Worm (Caenorhabditis elegans) whole organism, L1 larva: Measurements from ENCODE around the gene rcq-5.

Experiments used
- C16A3.4 ChIP-seq: fragments of 150-350 bp; optimal IDR thresholded peaks from 2 replicates; lab custom pipeline; 2014; ENCODE audit warnings: missing biosample characterization, missing genetic modification characterization
- C34B4.2 ChIP-seq: sonication (generic microtip); optimal IDR thresholded peaks from 2 replicates; lab custom pipeline; 2017; ENCODE audit warnings: mild to moderate bottlenecking, missing genetic modification characterization, missing compliant biosample characterization
- F16B12.6 ChIP-seq: fragments of 150-350 bp; optimal IDR thresholded peaks from 2 replicates; lab custom pipeline; 2014; ENCODE audit warnings: missing biosample characterization, missing genetic modification characterization
- Y116A8C.19 ChIP-seq: sonication (generic microtip); optimal IDR thresholded peaks from 2 replicates; lab custom pipeline; 2016; ENCODE audit warnings: missing compliant biosample characterization, missing genetic modification characterization, borderline replicate concordance
- aha-1 ChIP-seq: fragments of 150-350 bp; optimal IDR thresholded peaks from 2 replicates; lab custom pipeline; 2014; ENCODE audit warnings: missing biosample characterization, missing genetic modification characterization
- alr-1 ChIP-seq: fragments of 200-800 bp; sonication (Bioruptor generic); optimal IDR thresholded peaks from 2 replicates; lab custom pipeline; 2018; ENCODE audit warnings: borderline replicate concordance, mild to moderate bottlenecking, missing genetic modification characterization, missing compliant biosample characterization
- blmp-1 ChIP-seq: fragments of 150-350 bp; optimal IDR thresholded peaks from 2 replicates; lab custom pipeline; 2014; ENCODE audit warnings: missing biosample characterization, missing genetic modification characterization
- ceh-63 ChIP-seq: fragments of 200-800 bp; sonication (Bioruptor generic); optimal IDR thresholded peaks from 2 replicates; lab custom pipeline; 2018; ENCODE audit warnings: mild to moderate bottlenecking, missing genetic modification characterization, missing compliant biosample characterization
- ceh-8 ChIP-seq: fragments of 200-800 bp; sonication (Bioruptor generic); optimal IDR thresholded peaks from 2 replicates; lab custom pipeline; 2018; ENCODE audit warnings: mild to moderate bottlenecking, missing genetic modification characterization, moderate library complexity, missing compliant biosample characterization
- ceh-82 ChIP-seq, 3 experiments: fragments of 150-350 bp in 1 of 3; sonication (generic microtip) in 2 of 3; optimal IDR thresholded peaks; 2 replicates each; lab custom pipeline; 2014 to 2017; ENCODE audit warnings: missing biosample characterization in 3 of 3, missing genetic modification characterization in 3 of 3
- ceh-90 ChIP-seq: sonication (generic microtip); optimal IDR thresholded peaks from 2 replicates; lab custom pipeline; 2016; ENCODE audit warnings: missing genetic modification characterization, missing compliant biosample characterization
- ces-1 ChIP-seq: fragments of 150-350 bp; optimal IDR thresholded peaks from 2 replicates; lab custom pipeline; 2014; ENCODE audit warnings: missing biosample characterization, missing genetic modification reagents, missing genetic modification characterization
- dpl-1 ChIP-seq, 3 experiments: fragments of 150-350 bp in 2 of 3; sonication (generic microtip) in 1 of 3; optimal IDR thresholded peaks; 2 replicates each; lab custom pipeline; 2014 to 2017; ENCODE audit warnings: missing biosample characterization in 3 of 3, missing genetic modification characterization in 3 of 3, missing genetic modification reagents in 3 of 3
- dsc-1 ChIP-seq: sonication (generic microtip); optimal IDR thresholded peaks from 2 replicates; lab custom pipeline; 2016; ENCODE audit warnings: mild to moderate bottlenecking, missing genetic modification characterization, missing compliant biosample characterization
- efl-1 ChIP-seq, 4 experiments: fragments of 150-350 bp; optimal IDR thresholded peaks in 3 of 4; peaks in 1 of 4; 1 replicate in 1 of 4; 2 replicates in 3 of 4; lab custom pipeline; 2014; ENCODE audit warnings: missing biosample characterization in 2 of 4, missing genetic modification characterization in 2 of 4, missing genetic modification reagents in 2 of 4
- egl-13 ChIP-seq: sonication (generic microtip); optimal IDR thresholded peaks from 2 replicates; lab custom pipeline; 2016; ENCODE audit warnings: missing genotype, missing genetic modification reagents, missing genetic modification characterization, missing compliant biosample characterization
- egl-27 ChIP-seq, 2 experiments: fragments of 150-350 bp in 1 of 2; sonication (generic microtip); optimal IDR thresholded peaks; 3 replicates each; lab custom pipeline; 2017 to 2018; ENCODE audit warnings: missing biosample characterization in 2 of 2, missing genetic modification characterization in 2 of 2, missing genetic modification reagents in 2 of 2
- ets-5 ChIP-seq: fragments of 200-800 bp; sonication (Bioruptor generic); IDR thresholded peaks from 2 replicates; pipeline ENCODE4 v1.3.6; 2022; ENCODE audit warnings: missing genetic modification characterization, missing compliant biosample characterization
- fos-1 ChIP-seq: fragments of 150-350 bp; optimal IDR thresholded peaks from 2 replicates; lab custom pipeline; 2014; ENCODE audit warnings: missing biosample characterization, missing genetic modification characterization
- grh-1 ChIP-seq: fragments of 200-800 bp; sonication (Bioruptor generic); IDR thresholded peaks from 2 replicates; pipeline ENCODE4 v1.3.6; 2022; ENCODE audit warnings: missing genetic modification reagents, missing genetic modification characterization, missing compliant biosample characterization
- hlh-4 ChIP-seq: sonication (generic microtip); optimal IDR thresholded peaks from 2 replicates; lab custom pipeline; 2016; ENCODE audit warnings: mild to moderate bottlenecking, missing genetic modification characterization, missing compliant biosample characterization
- hpl-2 ChIP-seq: fragments of 150-350 bp; optimal IDR thresholded peaks from 2 replicates; lab custom pipeline; 2014; ENCODE audit warnings: missing biosample characterization, missing genetic modification reagents, missing genetic modification characterization
- irx-1 ChIP-seq: sonication (generic microtip); optimal IDR thresholded peaks from 2 replicates; lab custom pipeline; 2016; ENCODE audit warnings: missing genetic modification characterization, missing compliant biosample characterization
- isw-1 ChIP-seq: fragments of 200-800 bp; sonication (Bioruptor generic); IDR thresholded peaks from 2 replicates; pipeline ENCODE4 v1.3.6; 2022; ENCODE audit warnings: missing genetic modification characterization, missing compliant biosample characterization
- jun-1 ChIP-seq: fragments of 150-350 bp; optimal IDR thresholded peaks from 2 replicates; lab custom pipeline; 2014; ENCODE audit warnings: missing biosample characterization, missing genetic modification reagents, missing genetic modification characterization
- lin-13 ChIP-seq: fragments of 150-350 bp; optimal IDR thresholded peaks from 2 replicates; lab custom pipeline; 2014; ENCODE audit warnings: missing biosample characterization, missing genetic modification reagents, missing genetic modification characterization
- lin-15B ChIP-seq: fragments of 150-350 bp; sonication (generic microtip); optimal IDR thresholded peaks from 3 replicates; lab custom pipeline; 2014; ENCODE audit warnings: missing biosample characterization, missing genetic modification characterization
- lin-35 ChIP-seq, 2 experiments: fragments of 150-350 bp; optimal IDR thresholded peaks; 2 replicates each; lab custom pipeline; 2014; ENCODE audit warnings: missing biosample characterization in 2 of 2, missing genetic modification characterization in 2 of 2, missing genetic modification reagents in 2 of 2
- lin-39 ChIP-seq: fragments of 150-350 bp; optimal IDR thresholded peaks from 2 replicates; lab custom pipeline; 2014; ENCODE audit warnings: missing biosample characterization, missing genetic modification reagents, missing genetic modification characterization
- lsy-2 ChIP-seq, 2 experiments: fragments of 150-350 bp; optimal IDR thresholded peaks; 2 replicates each; lab custom pipeline; 2014; ENCODE audit warnings: missing biosample characterization in 2 of 2, missing genetic modification characterization in 2 of 2
- mdl-1 ChIP-seq, 2 experiments: fragments of 150-350 bp; optimal IDR thresholded peaks; 2 replicates each; lab custom pipeline; 2014 to 2017; ENCODE audit warnings: missing biosample characterization in 2 of 2, missing genetic modification characterization in 2 of 2, inconsistent platforms in 1 of 2
- nhr-19 ChIP-seq: fragments of 200-800 bp; sonication (Bioruptor generic); conservative IDR thresholded peaks from 2 replicates; pipeline ENCODE4 v1.3.6; 2022; ENCODE audit warnings: missing genetic modification characterization, missing compliant biosample characterization
- nhr-20 ChIP-seq: sonication (generic microtip); optimal IDR thresholded peaks from 2 replicates; lab custom pipeline; 2016; ENCODE audit warnings: mild to moderate bottlenecking, missing genetic modification characterization, missing compliant biosample characterization
- nhr-71 ChIP-seq: sonication (generic microtip); optimal IDR thresholded peaks from 2 replicates; lab custom pipeline; 2016; ENCODE audit warnings: mild to moderate bottlenecking, missing genetic modification characterization, moderate library complexity, missing compliant biosample characterization
- nhr-76 ChIP-seq: sonication (generic microtip); optimal IDR thresholded peaks from 2 replicates; lab custom pipeline; 2017; ENCODE audit warnings: missing biosample characterization, missing genetic modification characterization
- nhr-77 ChIP-seq: fragments of 150-350 bp; optimal IDR thresholded peaks from 2 replicates; lab custom pipeline; 2014; ENCODE audit warnings: missing biosample characterization, missing genetic modification characterization
- nhr-84 ChIP-seq: sonication (generic microtip); optimal IDR thresholded peaks from 2 replicates; lab custom pipeline; 2017; ENCODE audit warnings: missing biosample characterization, missing genetic modification characterization
- nhr-90 ChIP-seq: sonication (generic microtip); optimal IDR thresholded peaks from 2 replicates; lab custom pipeline; 2016; ENCODE audit warnings: mild to moderate bottlenecking, missing genetic modification characterization, missing compliant biosample characterization; ENCODE audit not compliant: poor library complexity
- pax-3 ChIP-seq: fragments of 200-800 bp; sonication (Bioruptor generic); optimal IDR thresholded peaks from 2 replicates; lab custom pipeline; 2018; ENCODE audit warnings: mild to moderate bottlenecking, missing genetic modification characterization, moderate library complexity, missing compliant biosample characterization
- pqm-1 ChIP-seq: sonication (generic microtip); optimal IDR thresholded peaks from 3 replicates; lab custom pipeline; 2017; ENCODE audit warnings: missing biosample characterization, missing genetic modification characterization
- rnt-1 ChIP-seq: sonication (generic microtip); optimal IDR thresholded peaks from 2 replicates; lab custom pipeline; 2016; ENCODE audit warnings: mild to moderate bottlenecking, missing genetic modification characterization, moderate library complexity, missing compliant biosample characterization
- skn-1 ChIP-seq: fragments of 150-350 bp; optimal IDR thresholded peaks from 2 replicates; lab custom pipeline; 2014; ENCODE audit warnings: missing biosample characterization, missing genetic modification characterization
- snpc-4 ChIP-seq: fragments of 150-350 bp; optimal IDR thresholded peaks from 2 replicates; lab custom pipeline; 2014; ENCODE audit warnings: missing biosample characterization, missing genetic modification characterization
- sox-4 ChIP-seq: sonication (generic microtip); optimal IDR thresholded peaks from 2 replicates; lab custom pipeline; 2016; ENCODE audit warnings: missing genetic modification characterization, missing compliant biosample characterization
- sptf-1 ChIP-seq: fragments of 150-350 bp; optimal IDR thresholded peaks from 2 replicates; lab custom pipeline; 2014; ENCODE audit warnings: missing biosample characterization, missing genetic modification characterization
- sup-37 ChIP-seq: fragments of 200-800 bp; sonication (Bioruptor generic); optimal IDR thresholded peaks from 2 replicates; lab custom pipeline; 2018; ENCODE audit warnings: mild to moderate bottlenecking, missing genetic modification characterization, missing compliant biosample characterization
- swsn-7 ChIP-seq: sonication (generic microtip); optimal IDR thresholded peaks from 2 replicates; lab custom pipeline; 2016; ENCODE audit warnings: missing genetic modification characterization, missing compliant biosample characterization
- unc-130 ChIP-seq: fragments of 150-350 bp; optimal IDR thresholded peaks from 2 replicates; lab custom pipeline; 2017; ENCODE audit warnings: missing biosample characterization, missing genetic modification characterization, inconsistent platforms
- unc-62 ChIP-seq: fragments of 150-350 bp; optimal IDR thresholded peaks from 2 replicates; lab custom pipeline; 2014; ENCODE audit warnings: missing biosample characterization, missing genetic modification reagents, missing genetic modification characterization
- unc-98 ChIP-seq: fragments of 200-800 bp; sonication (Bioruptor generic); IDR thresholded peaks from 2 replicates; pipeline ENCODE4 v1.3.6; 2022; ENCODE audit warnings: missing genetic modification characterization, missing compliant biosample characterization
- xbp-1 ChIP-seq: sonication (generic microtip); optimal IDR thresholded peaks from 2 replicates; lab custom pipeline; 2016; ENCODE audit warnings: missing genetic modification characterization, missing compliant biosample characterization
- ztf-11 ChIP-seq, 2 experiments: sonication (generic microtip); optimal IDR thresholded peaks; 2 replicates each; lab custom pipeline; 2016 to 2017; ENCODE audit warnings: missing genetic modification characterization in 2 of 2, missing biosample characterization in 1 of 2, missing compliant biosample characterization in 1 of 2
- ztf-4 ChIP-seq: fragments of 150-350 bp; optimal IDR thresholded peaks from 2 replicates; lab custom pipeline; 2014; ENCODE audit warnings: missing biosample characterization, missing genetic modification characterization

Gene rcq-5

DNA sequence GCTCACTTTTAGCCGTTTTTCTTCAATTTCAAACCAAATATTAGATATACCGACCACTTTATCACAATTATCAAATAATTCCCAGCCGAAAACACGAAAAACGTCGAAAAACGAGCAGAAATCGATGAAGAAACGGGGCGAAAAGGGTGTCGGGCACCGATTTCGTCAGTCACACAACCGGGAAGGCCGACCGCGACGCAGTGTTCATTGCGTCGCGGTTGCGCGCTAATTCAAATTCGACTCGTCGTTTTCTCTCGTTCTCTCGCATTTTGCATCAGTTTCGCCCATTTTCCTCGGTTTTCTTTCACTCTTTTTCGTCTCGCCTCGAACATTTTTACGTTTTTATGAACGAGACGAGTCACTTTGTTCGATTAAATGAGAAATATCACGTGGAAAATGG, 29.8 kb upstream of the rcq-5 start (continued):
- TF ChIP-seq ces-1 (GFP tag; lab: Kevin White, UChicago) (no peak), dpl-1 (GFP tag; optimal IDR thresholded peaks at IDR 0.05; lab: Kevin White, UChicago) (peak; percentile 85 to 90 (median 87)), blmp-1 (tag; lab: Kevin White, UChicago) (peak; percentile 75), grh-1 (GFP tag; lab: Robert Waterston, UW) (no peak), ceh-82 (tag; optimal IDR thresholded peaks at IDR 0.05; lab: Kevin White, UChicago) (peak; percentile 45 to 92 (median 57)), nhr-71 (tag; lab: Kevin White, UChicago) (peak; percentile 78), aha-1 (tag; lab: Kevin White, UChicago) (no peak), ets-5 (GFP tag; lab: Robert Waterston, UW) (no peak), fos-1 (tag; lab: Kevin White, UChicago) (peak; percentile 57), nhr-77 (tag; lab: Kevin White, UChicago) (peak; percentile 74), F16B12.6 (tag; lab: Kevin White, UChicago) (peak; percentile 62), lin-13 (peak; percentile 84), rnt-1 (tag; lab: Kevin White, UChicago) (peak; percentile 53), C16A3.4 (tag; lab: Kevin White, UChicago) (peak; percentile 61), hpl-2 (no peak), C34B4.2 (tag; lab: Kevin White, UChicago) (no peak), alr-1 (tag; lab: Kevin White, UChicago) (no peak), pax-3 (tag; lab: Kevin White, UChicago) (peak; percentile 44), lin-39 (no peak), ceh-8 (GFP tag; lab: Kevin White, UChicago) (no peak), sptf-1 (tag; lab: Kevin White, UChicago) (no peak), nhr-90 (tag; lab: Kevin White, UChicago) (peak; percentile 1), egl-13 (peak; percentile 28), lin-15B (peak; percentile 97), ceh-90 (tag; lab: Kevin White, UChicago) (no peak), unc-98 (GFP tag; lab: Robert Waterston, UW) (no peak), isw-1 (GFP tag; lab: Robert Waterston, UW) (peak; percentile 49), egl-27 (tag; optimal IDR thresholded peaks at IDR 0.05; lab: Kevin White, UChicago) (no peak), ceh-63 (GFP tag; lab: Kevin White, UChicago) (no peak), nhr-20 (tag; lab: Kevin White, UChicago) (peak; percentile 60), irx-1 (tag; lab: Kevin White, UChicago) (peak; percentile 24), unc-62 (GFP tag; lab: Kevin White, UChicago) (no peak), Y116A8C.19 (tag; lab: Kevin White, UChicago) (no peak), efl-1 (optimal IDR thresholded peaks at IDR 0.05; lab: Kevin White, UChicago) (peak; percentile 67 to 89), efl-1 (GFP tag; optimal IDR thresholded peaks at IDR 0.05 in 1 of 2; lab: Kevin White, UChicago) (peak; percentile 91 to 99), lin-35 (GFP tag; optimal IDR thresholded peaks at IDR 0.05; lab: Kevin White, UChicago) (peak; percentile 92 to 94), snpc-4 (tag; lab: Kevin White, UChicago) (peak; percentile 72), skn-1 (peak; percentile 64), swsn-7 (peak; percentile 62), hlh-4 (no peak), nhr-19 (peak; percentile 42; the same call in 1 of the 2 replicates), xbp-1 (tag; lab: Kevin White, UChicago) (peak; percentile 61), dsc-1 (peak; percentile 54), lsy-2 (tag; optimal IDR thresholded peaks at IDR 0.05; lab: Kevin White, UChicago) (peak; percentile 58 to 89), sox-4 (tag; lab: Kevin White, UChicago) (no peak), sup-37 (GFP tag; lab: Kevin White, UChicago) (no peak), nhr-76 (tag; lab: Kevin White, UChicago) (no peak), nhr-84 (tag; lab: Kevin White, UChicago) (no peak), unc-130 (peak; percentile 75), mdl-1 (tag; optimal IDR thresholded peaks at IDR 0.05; lab: Kevin White, UChicago) (peak in 1 of 2 experiments; percentile 78), ztf-4 (tag; lab: Kevin White, UChicago) (peak; percentile 28), jun-1 (tag; lab: Kevin White, UChicago) (peak; percentile 65), ztf-11 (tag; optimal IDR thresholded peaks at IDR 0.05; lab: Kevin White, UChicago) (no peak), pqm-1 (tag; lab: Kevin White, UChicago) (no peak)
- TF ChIP-seq, all 84 proteins: peak for 38
